Worm (Caenorhabditis elegans): Measurements from ENCODE around the gene W06F12.2.
A peak's percentile ranks its signal among the peaks of the same experiment; 100 is the strongest.

The W06F12.2 gene

ce11 chrIII:13763260-13764112 lies 32.0 kb upstream of the W06F12.2 start (continued):
- TF ChIP-seq gei-17 (GFP tag; optimal IDR thresholded peaks at IDR 0.05) (peak; percentile 18), zfh-2 (GFP tag; conservative IDR thresholded peaks at IDR 0.05) (no peak), cebp-1 (GFP tag; IDR thresholded peaks at IDR 0.05) (no peak), cebp-1 (tag; optimal IDR thresholded peaks at IDR 0.05) (peak; percentile 44), F49E8.2 (tag; optimal IDR thresholded peaks at IDR 0.05; ENCODE audit: insufficient read depth) (no peak), ztf-6 (GFP tag; IDR thresholded peaks at IDR 0.05) (no peak), hmg-20 (GFP tag; IDR thresholded peaks at IDR 0.05) (no peak), nhr-80 (tag; optimal IDR thresholded peaks at IDR 0.05) (peak; percentile 49), sdz-38 (tag; optimal IDR thresholded peaks at IDR 0.05) (no peak), attf-5 (GFP tag; optimal IDR thresholded peaks at IDR 0.05) (peak; percentile 9), madf-3 (GFP tag; IDR thresholded peaks at IDR 0.05) (peak; percentile 73; the same call in 1 of the 2 replicates), ZK185.1 (tag; optimal IDR thresholded peaks at IDR 0.05; ENCODE audit: poor library complexity, severe bottlenecking) (peak; percentile 40), tlf-1 (GFP tag; optimal IDR thresholded peaks at IDR 0.05) (peak; percentile 5), repo-1 (tag; optimal IDR thresholded peaks at IDR 0.05) (peak; percentile 72), nfya-1 (tag; optimal IDR thresholded peaks at IDR 0.05; ENCODE audit: borderline replicate concordance, insufficient read depth) (no peak), dox-1 (GFP tag; IDR thresholded peaks at IDR 0.05) (0 out of 2 replicates have a peak, but pooled peaks have one; percentile 12), lsl-1 (GFP tag; optimal IDR thresholded peaks at IDR 0.05) (no peak), K12H6.12 (tag; optimal IDR thresholded peaks at IDR 0.05) (peak; percentile 23), nfyb-1 (GFP tag; IDR thresholded peaks at IDR 0.05) (peak; percentile 24; the same call in 1 of the 2 replicates), sptf-2 (GFP tag; optimal IDR thresholded peaks at IDR 0.05) (no peak), D2030.7 (GFP tag; IDR thresholded peaks at IDR 0.05) (peak; percentile 30; the same call in 1 of the 2 replicates), pbrm-1 (GFP tag; IDR thresholded peaks at IDR 0.05) (peak; percentile 54), lin-54 (GFP tag; optimal IDR thresholded peaks at IDR 0.05) (no peak), F23B12.7 (tag; optimal IDR thresholded peaks at IDR 0.05; ENCODE audit: insufficient read depth) (no peak), hmg-1.2 (GFP tag; IDR thresholded peaks at IDR 0.05) (peak; percentile 36; the same call in 1 of the 2 replicates), madf-6 (GFP tag; IDR thresholded peaks at IDR 0.05) (peak; percentile 10; the same call in 1 of the 2 replicates), dpff-1 (tag; optimal IDR thresholded peaks at IDR 0.05) (no peak), attf-3 (GFP tag; conservative IDR thresholded peaks at IDR 0.05) (no peak), ceh-91 (GFP tag; IDR thresholded peaks at IDR 0.05) (no peak), hlh-26 (GFP tag; conservative IDR thresholded peaks at IDR 0.05) (no peak), nhr-120 (GFP tag; IDR thresholded peaks at IDR 0.05) (no peak), Y53G8AR.9 (GFP tag; conservative IDR thresholded peaks at IDR 0.05) (no peak; the same call in 1 of the 2 replicates), ceh-79 (tag; optimal IDR thresholded peaks at IDR 0.05) (no peak), cebp-2 (GFP tag; IDR thresholded peaks at IDR 0.05) (no peak), F57A8.1 (GFP tag; optimal IDR thresholded peaks at IDR 0.05) (no peak), somi-1 (GFP tag; optimal IDR thresholded peaks at IDR 0.05) (peak; percentile 63), ceh-27 (GFP tag; optimal IDR thresholded peaks at IDR 0.05) (no peak), F39B2.1 (GFP tag; IDR thresholded peaks at IDR 0.05) (no peak), B0035.1 (tag; optimal IDR thresholded peaks at IDR 0.05) (peak; percentile 33)
